Worm (Caenorhabditis elegans): Measurements from ENCODE around the gene ife-1.

The ife-1 gene

DNA sequence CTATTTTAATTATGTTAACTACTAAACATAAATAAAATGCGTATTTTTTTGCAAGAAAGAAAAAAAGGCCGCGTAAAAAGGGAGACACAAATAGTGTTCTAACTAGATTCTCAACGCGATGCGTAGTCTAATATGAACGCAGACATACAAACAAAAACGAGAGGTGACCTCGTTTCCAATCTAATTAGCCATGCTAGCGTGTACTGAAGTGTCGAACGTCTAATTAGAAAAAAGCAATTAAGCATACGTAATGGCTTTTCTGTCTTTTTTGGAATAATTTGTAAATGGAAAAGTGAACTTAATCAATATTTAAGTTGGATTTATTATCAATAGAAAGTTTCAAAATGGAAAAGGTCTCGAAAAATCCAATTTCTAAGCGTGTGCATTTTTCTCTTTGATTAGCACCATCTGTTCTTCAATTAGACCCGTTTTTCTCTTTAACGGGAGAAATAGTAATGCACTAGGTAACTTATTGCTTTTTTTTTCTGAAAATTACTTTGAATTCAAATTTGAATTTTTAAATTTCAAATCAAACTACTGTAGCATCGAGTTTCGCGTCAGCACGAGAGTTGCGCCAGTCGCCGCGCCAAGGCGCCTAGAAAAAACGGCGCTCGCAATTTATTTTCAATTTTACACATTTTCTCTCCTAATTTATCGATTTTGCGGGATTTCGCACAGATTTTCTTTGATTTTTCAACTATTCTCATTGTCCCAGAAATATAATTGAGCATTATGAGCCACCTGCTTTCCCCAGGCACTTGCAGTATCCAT, 2.5 kb upstream of the ife-1 start:
- no peak for TF ChIP-seq fos-1 (tag; optimal IDR thresholded peaks at IDR 0.05)
- no peak for TF ChIP-seq lin-11 (tag; optimal IDR thresholded peaks at IDR 0.05)
- TF ChIP-seq sma-9 (GFP tag; optimal IDR thresholded peaks at IDR 0.05), result no peak
- TF ChIP-seq sma-9 (tag; optimal IDR thresholded peaks at IDR 0.05), result no peak
- peak; percentile 68 for TF ChIP-seq lin-13 (GFP tag; optimal IDR thresholded peaks at IDR 0.05)
- TF ChIP-seq gmeb-1 (tag; optimal IDR thresholded peaks at IDR 0.05), result peak; percentile 66
- peak in 1 of 2 experiments; percentile 72 for TF ChIP-seq lsy-2 (tag; optimal IDR thresholded peaks at IDR 0.05)
- TF ChIP-seq egl-27 (tag; optimal IDR thresholded peaks at IDR 0.05), result no peak
- no peak for TF ChIP-seq crh-2 (tag; optimal IDR thresholded peaks at IDR 0.05)
- peak; percentile 46 for TF ChIP-seq unc-55 (GFP tag; optimal IDR thresholded peaks at IDR 0.05)
- no peak for TF ChIP-seq ceh-16 (tag; optimal IDR thresholded peaks at IDR 0.05)
- no peak for TF ChIP-seq ama-1 (optimal IDR thresholded peaks at IDR 0.05)

DNA sequence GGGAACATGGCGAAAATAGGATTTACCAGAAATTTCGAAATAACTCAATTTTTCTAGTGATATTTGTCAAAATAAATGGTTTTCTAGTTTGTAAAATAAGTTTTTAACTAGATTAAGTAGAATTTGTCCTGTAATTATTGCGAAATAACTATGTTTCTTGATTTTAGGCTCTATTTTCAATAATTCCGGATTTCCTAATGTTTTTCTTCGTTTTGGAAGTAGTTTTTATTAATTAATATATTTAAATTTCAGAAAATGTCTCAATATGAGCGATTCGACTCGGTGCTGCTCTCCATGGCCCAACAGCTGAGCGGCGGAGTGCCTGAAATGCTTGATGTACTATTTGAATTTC, 2.0 kb upstream of the ife-1 start, which contains the start of gene nud-1:
Gene nud-1, plus strand, starts transcription at position 253 of the 352 bp plus-strand sequence.
- no peak for TF ChIP-seq mbf-1 (tag; optimal IDR thresholded peaks at IDR 0.05)
- TF ChIP-seq zag-1 (tag; optimal IDR thresholded peaks at IDR 0.05), result no peak
- no peak for TF ChIP-seq gmeb-1 (tag; optimal IDR thresholded peaks at IDR 0.05)
- no peak for TF ChIP-seq nhr-11 (tag; optimal IDR thresholded peaks at IDR 0.05)
- no peak for TF ChIP-seq nhr-12 (tag; optimal IDR thresholded peaks at IDR 0.05)
- TF ChIP-seq R02D3.7 (tag; optimal IDR thresholded peaks at IDR 0.05), result no peak
- TF ChIP-seq ama-1 (optimal IDR thresholded peaks at IDR 0.05), result no peak

DNA sequence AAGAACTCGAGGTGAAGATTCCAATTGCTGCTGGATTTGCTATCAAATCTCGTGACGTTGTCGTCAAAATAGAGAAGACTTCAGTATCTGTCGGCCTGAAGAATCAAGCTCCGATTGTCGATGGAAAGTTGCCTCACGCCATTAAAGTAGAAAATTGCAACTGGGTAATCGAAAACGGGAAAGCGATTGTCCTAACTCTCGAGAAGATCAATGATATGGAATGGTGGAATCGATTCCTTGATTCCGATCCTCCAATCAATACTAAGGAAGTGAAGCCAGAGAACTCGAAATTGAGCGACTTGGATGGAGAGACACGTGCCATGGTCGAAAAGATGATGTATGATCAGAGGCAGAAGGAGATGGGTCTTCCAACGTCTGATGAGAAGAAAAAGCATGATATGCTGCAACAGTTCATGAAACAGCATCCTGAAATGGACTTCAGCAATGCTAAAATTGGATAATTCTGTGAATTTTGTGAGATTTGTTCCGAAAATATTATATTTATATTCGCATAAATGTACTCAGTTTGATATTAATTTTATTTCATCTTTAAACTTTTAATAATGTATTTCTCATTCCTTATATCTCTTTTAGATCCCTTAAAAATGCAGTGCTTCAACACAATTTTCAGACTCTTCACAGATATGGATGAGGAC, 1.0 kb upstream of the ife-1 start, which contains the start of gene dro-1:
Gene dro-1, plus strand, starts transcription at position 606 of the 656 bp plus-strand sequence.
- TF ChIP-seq ceh-16 (tag; optimal IDR thresholded peaks at IDR 0.05), result no peak
- TF ChIP-seq nhr-25 (tag; optimal IDR thresholded peaks at IDR 0.05), result no peak
- TF ChIP-seq mab-5 (tag; optimal IDR thresholded peaks at IDR 0.05), result no peak
- TF ChIP-seq ztf-11 (tag; optimal IDR thresholded peaks at IDR 0.05), result no peak
- TF ChIP-seq egl-27 (tag; optimal IDR thresholded peaks at IDR 0.05), result no peak
- no peak for TF ChIP-seq nhr-12 (tag; optimal IDR thresholded peaks at IDR 0.05)

DNA sequence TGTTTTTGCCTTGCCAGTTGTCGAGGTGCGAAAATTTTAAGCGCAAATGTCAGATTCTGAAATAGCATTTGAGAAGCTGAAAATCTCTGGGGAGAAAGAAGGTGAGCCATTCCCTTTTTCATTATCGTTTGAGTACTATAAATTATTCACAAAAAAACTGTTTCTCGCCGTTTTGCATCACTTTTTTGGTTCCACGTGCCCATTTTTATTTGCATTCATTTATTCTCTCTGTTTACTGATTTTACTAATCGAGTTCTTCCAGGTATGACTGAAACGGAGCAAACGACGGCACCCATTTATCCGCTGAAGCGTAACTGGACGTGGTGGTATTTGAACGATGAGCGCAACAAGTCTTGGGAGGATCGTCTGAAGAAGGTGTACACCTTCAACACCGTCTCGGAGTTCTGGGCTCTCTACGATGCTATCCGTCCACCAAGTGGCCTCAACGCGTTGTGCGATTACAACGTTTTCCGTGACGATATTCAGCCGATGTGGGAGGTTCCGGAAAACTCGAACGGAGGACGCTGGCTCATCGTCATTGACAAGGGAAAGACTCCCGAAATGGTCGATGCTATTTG, 434 bp downstream of the ife-1 start:
- TF ChIP-seq elt-1 (tag; optimal IDR thresholded peaks at IDR 0.05) (no peak), R02D3.7 (tag; optimal IDR thresholded peaks at IDR 0.05) (no peak), Y55F3AM.14 (GFP tag; optimal IDR thresholded peaks at IDR 0.05) (no peak), alr-1 (tag; optimal IDR thresholded peaks at IDR 0.05) (no peak), nhr-25 (tag; optimal IDR thresholded peaks at IDR 0.05) (no peak), unc-55 (GFP tag; optimal IDR thresholded peaks at IDR 0.05) (no peak), nhr-11 (tag; optimal IDR thresholded peaks at IDR 0.05) (no peak), ceh-16 (tag; optimal IDR thresholded peaks at IDR 0.05) (no peak), unc-62 (GFP tag; optimal IDR thresholded peaks at IDR 0.05) (no peak), nhr-237 (tag; optimal IDR thresholded peaks at IDR 0.05) (no peak)

DNA sequence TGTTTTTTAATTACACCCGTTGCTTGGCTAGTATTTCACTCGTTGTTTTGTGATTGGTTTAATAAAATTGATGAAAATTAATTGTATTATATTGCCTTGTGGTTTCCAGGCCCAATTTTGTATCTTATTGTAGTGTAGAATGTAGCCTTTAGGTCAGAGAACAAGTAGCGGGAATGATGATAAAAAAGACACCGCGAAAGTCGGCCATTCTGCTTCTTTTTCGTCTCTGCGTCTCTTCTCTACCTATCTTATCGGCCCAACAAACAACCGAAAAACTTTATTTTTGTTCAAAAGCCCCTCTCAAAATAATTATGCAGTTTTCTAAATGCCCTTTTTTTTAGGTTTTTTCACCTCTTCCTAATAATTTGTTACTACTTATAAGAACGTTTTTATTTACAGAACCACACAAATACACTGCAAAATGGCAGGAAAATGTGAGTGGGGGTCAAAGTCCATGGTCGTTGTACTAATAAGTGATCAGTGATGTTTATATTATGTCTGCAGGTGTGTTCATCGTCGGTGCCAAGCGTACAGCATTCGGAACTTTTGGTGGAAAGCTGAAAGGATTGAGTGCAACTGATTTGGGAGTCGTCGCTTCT, 1.4 kb downstream of the ife-1 start, which contains the start of gene acaa-2:
Gene acaa-2, plus strand, starts transcription at position 400 of the 599 bp plus-strand sequence.
- no peak for TF ChIP-seq skn-1 (tag; optimal IDR thresholded peaks at IDR 0.05)
- TF ChIP-seq ztf-11 (tag; optimal IDR thresholded peaks at IDR 0.05), result no peak
- no peak for TF ChIP-seq sem-4 (tag; optimal IDR thresholded peaks at IDR 0.05)
- TF ChIP-seq unc-39 (tag; optimal IDR thresholded peaks at IDR 0.05), result no peak
- TF ChIP-seq ama-1 (optimal IDR thresholded peaks at IDR 0.05), result no peak
- no peak for TF ChIP-seq lin-11 (tag; optimal IDR thresholded peaks at IDR 0.05)
- no peak for TF ChIP-seq nhr-12 (tag; optimal IDR thresholded peaks at IDR 0.05)
- TF ChIP-seq sma-9 (GFP tag; optimal IDR thresholded peaks at IDR 0.05), result no peak
- TF ChIP-seq sma-9 (tag; optimal IDR thresholded peaks at IDR 0.05), result no peak
- no peak for TF ChIP-seq peb-1 (tag; optimal IDR thresholded peaks at IDR 0.05)
- peak; percentile 33 for TF ChIP-seq unc-55 (GFP tag; optimal IDR thresholded peaks at IDR 0.05)
- TF ChIP-seq zag-1 (tag; optimal IDR thresholded peaks at IDR 0.05), result no peak
- TF ChIP-seq ZK546.5 (tag; optimal IDR thresholded peaks at IDR 0.05), result no peak
- TF ChIP-seq snpc-4 (tag; optimal IDR thresholded peaks at IDR 0.05), result no peak
- TF ChIP-seq ztf-1 (GFP tag; conservative IDR thresholded peaks at IDR 0.05), result no peak
- no peak for TF ChIP-seq Y55F3AM.14 (GFP tag; optimal IDR thresholded peaks at IDR 0.05)
- TF ChIP-seq crh-2 (tag; optimal IDR thresholded peaks at IDR 0.05), result peak; percentile 61
- peak in 1 of 2 experiments; percentile 43 for TF ChIP-seq lsy-2 (tag; optimal IDR thresholded peaks at IDR 0.05)
- no peak for TF ChIP-seq nhr-6 (tag; optimal IDR thresholded peaks at IDR 0.05)
- no peak for TF ChIP-seq elt-3 (tag; optimal IDR thresholded peaks at IDR 0.05)
- no peak for TF ChIP-seq egl-27 (tag; optimal IDR thresholded peaks at IDR 0.05)
- TF ChIP-seq dmd-4 (tag; optimal IDR thresholded peaks at IDR 0.05), result no peak
- TF ChIP-seq aly-2 (tag; optimal IDR thresholded peaks at IDR 0.05), result no peak
- no peak for TF ChIP-seq ceh-82 (tag; optimal IDR thresholded peaks at IDR 0.05)
- no peak for TF ChIP-seq ztf-4 (tag; optimal IDR thresholded peaks at IDR 0.05)
- no peak for TF ChIP-seq unc-62 (GFP tag; optimal IDR thresholded peaks at IDR 0.05)
- peak; percentile 42 for TF ChIP-seq C34F6.9 (tag; optimal IDR thresholded peaks at IDR 0.05)
- no peak for TF ChIP-seq alr-1 (tag; optimal IDR thresholded peaks at IDR 0.05)
- no peak for TF ChIP-seq nhr-23 (tag; optimal IDR thresholded peaks at IDR 0.05)
- no peak for TF ChIP-seq F13H6.1 (tag; optimal IDR thresholded peaks at IDR 0.05)
